Fruit fly (Drosophila melanogaster) whole organism, wandering third instar larva: ENCODE measurements around the gene Ude.

Source experiments
- CG32264 ChIP-seq: fragments of 200-800 bp; sonication (Bioruptor generic); optimal IDR thresholded peaks from 2 replicates; lab custom pipeline; 2016; ENCODE audit warnings: missing biosample characterization, missing genetic modification characterization
- CG9705 ChIP-seq: fragments of 200-800 bp; sonication (Bioruptor generic); optimal IDR thresholded peaks from 2 replicates; lab custom pipeline; 2018; ENCODE audit warnings: missing biosample characterization, mild to moderate bottlenecking, missing genetic modification characterization
- CrebA ChIP-seq: fragments of 200-800 bp; sonication (Bioruptor generic); optimal IDR thresholded peaks from 2 replicates; lab custom pipeline; 2016; ENCODE audit warnings: missing biosample characterization, mild to moderate bottlenecking, missing genetic modification characterization, borderline replicate concordance
- Dfd ChIP-seq: fragments of >200 bp; optimal IDR thresholded peaks from 2 replicates; lab custom pipeline; 2017; ENCODE audit warnings: missing biosample characterization, missing genetic modification characterization
- Dif ChIP-seq: fragments of 200-275, 200-300 bp; sonication (Bioruptor generic); optimal IDR thresholded peaks from 2 replicates; lab custom pipeline; 2018; ENCODE audit warnings: missing biosample characterization, missing genetic modification characterization; ENCODE audit not compliant: partially characterized antibody
- GATAd ChIP-seq: sonication (Bioruptor generic); optimal IDR thresholded peaks from 2 replicates; lab custom pipeline; 2016; ENCODE audit warnings: missing biosample characterization, missing genetic modification characterization
- HLH106 ChIP-seq: fragments of 200-800 bp; optimal IDR thresholded peaks from 3 replicates; lab custom pipeline; 2019; ENCODE audit warnings: missing biosample characterization, mild to moderate bottlenecking, missing genetic modification characterization, moderate library complexity
- Hnf4 ChIP-seq: fragments of 200-800 bp; sonication (Bioruptor generic); optimal IDR thresholded peaks from 2 replicates; lab custom pipeline; 2016; ENCODE audit warnings: missing biosample characterization, mild to moderate bottlenecking, missing genetic modification characterization
- Hr78 ChIP-seq: fragments of >200 bp; optimal IDR thresholded peaks from 2 replicates; lab custom pipeline; 2017; ENCODE audit warnings: missing biosample characterization, missing genetic modification characterization
- Hr83 ChIP-seq: fragments of 200-300 bp; sonication (Bioruptor generic); optimal IDR thresholded peaks from 2 replicates; lab custom pipeline; 2016; ENCODE audit warnings: missing biosample characterization, mild to moderate bottlenecking, missing genetic modification characterization, moderate library complexity; ENCODE audit not compliant: poor library complexity, severe bottlenecking
- Jra ChIP-seq: sonication (Bioruptor generic); optimal IDR thresholded peaks from 2 replicates; lab custom pipeline; 2016; ENCODE audit warnings: missing biosample characterization, missing genetic modification characterization
- Mio ChIP-seq: sonication (Bioruptor generic); optimal IDR thresholded peaks from 2 replicates; lab custom pipeline; 2016; ENCODE audit warnings: missing biosample characterization, missing genetic modification characterization
- Myc ChIP-seq: fragments of >200 bp; optimal IDR thresholded peaks from 2 replicates; lab custom pipeline; 2017
- OdsH ChIP-seq: fragments of 200-800 bp; sonication (Bioruptor generic); optimal IDR thresholded peaks from 2 replicates; lab custom pipeline; 2016; ENCODE audit warnings: missing biosample characterization, mild to moderate bottlenecking, missing genetic modification characterization
- Rel ChIP-seq, 2 experiments: fragments of 200-800 bp; sonication (Bioruptor generic) in 1 of 2; optimal IDR thresholded peaks; 2 replicates in 1 of 2; 3 replicates in 1 of 2; lab custom pipeline; 2016 to 2019; ENCODE audit warnings: mild to moderate bottlenecking in 2 of 2, missing biosample characterization in 2 of 2, missing genetic modification characterization in 2 of 2, moderate library complexity in 1 of 2
- br ChIP-seq: fragments of 200-800 bp; sonication (Bioruptor generic); optimal IDR thresholded peaks from 2 replicates; lab custom pipeline; 2016; ENCODE audit warnings: missing biosample characterization, missing genetic modification characterization
- brk ChIP-seq: fragments of 200-800 bp; sonication (Bioruptor generic); optimal IDR thresholded peaks from 2 replicates; lab custom pipeline; 2016; ENCODE audit warnings: missing biosample characterization, mild to moderate bottlenecking, missing genetic modification characterization
- dl ChIP-seq, 2 experiments: fragments of 175-275, 200-275 bp in 1 of 2; fragments of 200-275 bp in 1 of 2; sonication (Bioruptor generic); optimal IDR thresholded peaks; lab custom pipeline; 2018; ENCODE audit warnings: mild to moderate bottlenecking in 2 of 2, missing biosample characterization in 2 of 2, missing genetic modification characterization in 2 of 2, moderate library complexity in 2 of 2; ENCODE audit not compliant: partially characterized antibody in 2 of 2, insufficient read depth in 1 of 2
- dmrt93B ChIP-seq: fragments of 200-800 bp; sonication (Bioruptor generic); optimal IDR thresholded peaks from 2 replicates; lab custom pipeline; 2018; ENCODE audit warnings: missing biosample characterization, mild to moderate bottlenecking, missing genetic modification characterization
- dsf ChIP-seq: sonication (Bioruptor generic); optimal IDR thresholded peaks from 2 replicates; lab custom pipeline; 2016; ENCODE audit warnings: missing biosample characterization, missing genetic modification characterization, borderline replicate concordance
- ey ChIP-seq: fragments of 200-800 bp; sonication (Bioruptor generic); optimal IDR thresholded peaks from 2 replicates; lab custom pipeline; 2016; ENCODE audit warnings: missing biosample characterization, missing genetic modification characterization
- foxo ChIP-seq, 2 experiments: fragments of 200-800 bp; sonication (Bioruptor generic); optimal IDR thresholded peaks; 2 replicates in 1 of 2; 3 replicates in 1 of 2; lab custom pipeline; 2016 to 2017; ENCODE audit warnings: missing biosample characterization in 2 of 2, missing genetic modification characterization in 2 of 2
- fru ChIP-seq: fragments of 200-800 bp; sonication (Bioruptor generic); optimal IDR thresholded peaks from 3 replicates; lab custom pipeline; 2016; ENCODE audit warnings: missing biosample characterization, mild to moderate bottlenecking, missing genetic modification characterization
- h ChIP-seq: fragments of 200-800 bp; sonication (Bioruptor generic); optimal IDR thresholded peaks from 3 replicates; lab custom pipeline; 2016; ENCODE audit warnings: missing biosample characterization, mild to moderate bottlenecking, missing genetic modification characterization
- jim ChIP-seq: fragments of 175-275, 200-325 bp; sonication (Bioruptor generic); optimal IDR thresholded peaks from 2 replicates; lab custom pipeline; 2016; ENCODE audit warnings: missing biosample characterization, mild to moderate bottlenecking, missing genetic modification characterization
- lola ChIP-seq: fragments of >200 bp; optimal IDR thresholded peaks from 2 replicates; lab custom pipeline; 2017; ENCODE audit warnings: missing biosample characterization, missing genetic modification characterization
- pan ChIP-seq: fragments of >200 bp; optimal IDR thresholded peaks from 2 replicates; lab custom pipeline; 2017
- psq ChIP-seq: fragments of 200-800 bp; sonication (Bioruptor generic); optimal IDR thresholded peaks from 3 replicates; lab custom pipeline; 2017; ENCODE audit warnings: missing biosample characterization, mild to moderate bottlenecking, missing genetic modification characterization, moderate library complexity
- rgr ChIP-seq: fragments of 200-800 bp; sonication (Bioruptor generic); optimal IDR thresholded peaks from 3 replicates; lab custom pipeline; 2016; ENCODE audit warnings: missing biosample characterization, mild to moderate bottlenecking, missing genetic modification characterization
- sage ChIP-seq: fragments of 200-800 bp; sonication (Bioruptor generic); optimal IDR thresholded peaks from 2 replicates; lab custom pipeline; 2016; ENCODE audit warnings: missing biosample characterization, mild to moderate bottlenecking, missing genetic modification characterization
- sv ChIP-seq: fragments of 200-800 bp; sonication (Bioruptor generic); optimal IDR thresholded peaks from 3 replicates; lab custom pipeline; 2016; ENCODE audit warnings: missing biosample characterization, missing genetic modification characterization
- tai ChIP-seq: sonication (Bioruptor generic); optimal IDR thresholded peaks from 2 replicates; lab custom pipeline; 2016; ENCODE audit warnings: missing biosample characterization, missing genetic modification characterization
- usp ChIP-seq: fragments of >200 bp; optimal IDR thresholded peaks from 2 replicates; lab custom pipeline; 2017; ENCODE audit warnings: missing biosample characterization, missing genetic modification characterization
- woc ChIP-seq: sonication (Bioruptor generic); optimal IDR thresholded peaks from 2 replicates; lab custom pipeline; 2016; ENCODE audit warnings: missing biosample characterization, mild to moderate bottlenecking, missing genetic modification characterization

Ude gene

dm6 chr3R:24809576-24810279, 10.3 kb upstream of the Ude start:
- TF ChIP-seq sv = peak; percentile 35
- TF ChIP-seq OdsH (GFP tag; lab: Kevin White, UChicago) = peak; percentile 64
- TF ChIP-seq rgr (GFP tag; lab: Kevin White, UChicago) = peak; percentile 79
- no peak for TF ChIP-seq usp (GFP tag; lab: Kevin White, UChicago)
- TF ChIP-seq pan (lab: Kevin White, UChicago) = no peak
- no peak for TF ChIP-seq Hnf4 (GFP tag; lab: Kevin White, UChicago)
- no peak for TF ChIP-seq brk (GFP tag; lab: Kevin White, UChicago)
- TF ChIP-seq Hr83 (GFP tag; lab: Kevin White, UChicago) = peak; percentile 89
- peak; percentile 6 for TF ChIP-seq CG32264 (GFP tag; lab: Kevin White, UChicago)
- peak; percentile 16 for TF ChIP-seq br (GFP tag; lab: Kevin White, UChicago)
- TF ChIP-seq GATAd = no peak
- TF ChIP-seq fru (GFP tag; lab: Kevin White, UChicago) = no peak
- TF ChIP-seq CG9705 = no peak
- peak; percentile 72 for TF ChIP-seq h (GFP tag; lab: Kevin White, UChicago)
- TF ChIP-seq, all 38 proteins: peak for 7

DNA sequence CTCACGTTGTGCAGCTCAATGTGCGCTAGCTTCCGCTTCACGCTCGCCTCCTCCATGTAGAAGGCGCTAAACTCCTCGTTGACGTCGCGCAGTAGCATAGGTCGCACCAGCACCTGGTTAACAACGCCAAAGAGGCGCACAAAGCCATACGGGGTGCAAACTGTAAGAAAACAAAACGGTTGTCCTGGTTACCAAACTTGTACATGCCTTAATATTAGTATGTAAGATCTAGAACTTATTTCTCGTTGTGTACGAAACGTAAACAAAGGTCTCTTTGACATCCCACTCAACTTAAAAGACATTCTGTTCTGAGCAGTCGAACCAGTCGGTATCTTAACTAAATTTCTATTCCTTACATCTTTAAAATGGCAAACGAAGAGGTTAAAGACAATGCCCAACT, 7.9 kb upstream of the Ude start, which contains the start of gene CG6980:
Gene CG6980, plus strand, starts transcription at position 301 of the 400 bp plus-strand sequence.
- TF ChIP-seq jim (GFP tag; lab: Kevin White, UChicago) (no peak), lola (GFP tag; lab: Kevin White, UChicago) (no peak), Hr78 (GFP tag; lab: Kevin White, UChicago) (no peak), Jra (GFP tag; lab: Kevin White, UChicago) (no peak), CG32264 (GFP tag; lab: Kevin White, UChicago) (no peak), br (GFP tag; lab: Kevin White, UChicago) (no peak), GATAd (no peak), sage (GFP tag; lab: Kevin White, UChicago) (no peak), OdsH (GFP tag; lab: Kevin White, UChicago) (no peak), psq (no peak)
- TF ChIP-seq, all 38 proteins: peak for 0

- no peak for TF ChIP-seq br (GFP tag; lab: Kevin White, UChicago)
- no peak for TF ChIP-seq Rel (GFP tag; optimal IDR thresholded peaks at IDR 0.05; lab: Kevin White, UChicago)
- no peak for TF ChIP-seq Rel (tag; optimal IDR thresholded peaks at IDR 0.05; lab: Kevin White, UChicago)
- peak; percentile 72 for TF ChIP-seq Myc (lab: Kevin White, UChicago)
Measured at dm6 chr3R:24805048-24805447, 5.6 kb upstream of the Ude start, which contains the start of gene polybromo. Gene polybromo (minus strand): TSS chr3R:24805259.

DNA sequence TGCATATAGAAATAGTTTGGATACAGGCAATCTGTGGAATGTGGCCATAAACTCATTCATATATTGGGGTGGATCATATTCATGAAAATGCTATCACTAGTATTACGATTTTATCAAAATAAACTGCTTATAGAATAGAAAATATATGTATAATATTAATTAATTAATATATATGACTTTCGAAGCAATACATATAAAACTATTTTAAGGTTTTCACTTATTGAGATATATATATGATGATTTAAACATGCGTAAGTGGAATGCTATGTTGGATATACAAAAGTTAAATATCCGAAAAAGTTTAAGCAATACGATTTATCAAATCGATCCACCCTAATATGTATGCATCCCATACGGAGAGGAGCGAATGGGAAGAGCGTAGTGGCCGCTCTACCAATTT, 873 bp downstream of the Ude start:
- TF ChIP-seq ey (no peak), rgr (GFP tag; lab: Kevin White, UChicago) (no peak), sv (no peak), Jra (GFP tag; lab: Kevin White, UChicago) (no peak), dsf (GFP tag; lab: Kevin White, UChicago) (no peak), dl (GFP tag; optimal IDR thresholded peaks at IDR 0.05; lab: Kevin White, UChicago; ENCODE audit: insufficient read depth in 1 of 2, partially characterized antibody in 2 of 2) (no peak), CrebA (GFP tag; lab: Kevin White, UChicago) (no peak), Hnf4 (GFP tag; lab: Kevin White, UChicago) (no peak), GATAd (no peak), br (GFP tag; lab: Kevin White, UChicago) (no peak), tai (GFP tag; lab: Kevin White, UChicago) (no peak), lola (GFP tag; lab: Kevin White, UChicago) (no peak), Hr78 (GFP tag; lab: Kevin White, UChicago) (no peak), HLH106 (tag; lab: Kevin White, UChicago) (no peak), OdsH (GFP tag; lab: Kevin White, UChicago) (no peak), dmrt93B (GFP tag; lab: Kevin White, UChicago) (no peak), jim (GFP tag; lab: Kevin White, UChicago) (no peak)

- TF ChIP-seq Hr78 (GFP tag; lab: Kevin White, UChicago) (no peak), foxo (GFP tag; optimal IDR thresholded peaks at IDR 0.05; lab: Kevin White, UChicago) (no peak), woc (no peak), Dfd (GFP tag; lab: Kevin White, UChicago) (no peak), psq (no peak), br (GFP tag; lab: Kevin White, UChicago) (no peak), ey (no peak), Dif (GFP tag; lab: Kevin White, UChicago) (no peak), Mio (GFP tag; lab: Kevin White, UChicago) (no peak), brk (GFP tag; lab: Kevin White, UChicago) (no peak), Jra (GFP tag; lab: Kevin White, UChicago) (no peak), usp (GFP tag; lab: Kevin White, UChicago) (no peak), jim (GFP tag; lab: Kevin White, UChicago) (no peak), Hr83 (GFP tag; lab: Kevin White, UChicago) (no peak), Myc (lab: Kevin White, UChicago) (no peak)
Measured at dm6 chr3R:24790036-24790435, 9.4 kb downstream of the Ude start, which contains the start of gene CG13634. Gene CG13634 (minus strand): TSS chr3R:24790136.
